Worm (Caenorhabditis elegans) whole organism, L4 larva: ENCODE results near the gene ZK622.5.

ENCODE experiments used
- aly-2 ChIP-seq: sonication (generic microtip); optimal IDR thresholded peaks from 2 replicates; lab custom pipeline; 2018; ENCODE audit warnings: missing biosample characterization, missing genetic modification characterization
- ama-1 ChIP-seq: fragments of 150-350 bp; optimal IDR thresholded peaks from 2 replicates; lab custom pipeline; 2014; ENCODE audit warnings: inconsistent platforms, mixed read lengths
- arid-1 ChIP-seq: fragments of 200-800 bp; sonication (Bioruptor generic); conservative IDR thresholded peaks from 2 replicates; pipeline ENCODE4 v1.3.6; 2022; ENCODE audit warnings: missing genetic modification reagents, missing genetic modification characterization, missing compliant biosample characterization
- dpl-1 ChIP-seq: fragments of 150-350 bp; optimal IDR thresholded peaks from 2 replicates; lab custom pipeline; 2014; ENCODE audit warnings: missing biosample characterization, missing genetic modification reagents, missing genetic modification characterization
- dve-1 ChIP-seq: sonication (generic microtip); optimal IDR thresholded peaks from 2 replicates; lab custom pipeline; 2017; ENCODE audit warnings: antibody characterized with exemption, mild to moderate bottlenecking, missing genetic modification characterization, missing compliant biosample characterization; ENCODE audit not compliant: insufficient read depth
- lin-13 ChIP-seq: fragments of 150-350 bp; optimal IDR thresholded peaks from 2 replicates; lab custom pipeline; 2014; ENCODE audit warnings: missing biosample characterization, missing genetic modification reagents, missing genetic modification characterization
- nhr-11 ChIP-seq: fragments of 150-350 bp; optimal IDR thresholded peaks from 2 replicates; lab custom pipeline; 2014; ENCODE audit warnings: missing biosample characterization, missing genetic modification characterization
- nhr-25 ChIP-seq: sonication (generic microtip); optimal IDR thresholded peaks from 2 replicates; lab custom pipeline; 2017; ENCODE audit warnings: missing genetic modification characterization, mild to moderate bottlenecking, missing compliant biosample characterization, antibody characterized with exemption, moderate library complexity, borderline replicate concordance; ENCODE audit not compliant: insufficient read depth
- nhr-76 ChIP-seq: fragments of 150-350 bp; optimal IDR thresholded peaks from 2 replicates; lab custom pipeline; 2014; ENCODE audit warnings: missing biosample characterization, missing genetic modification characterization
- pqm-1 ChIP-seq: sonication (generic microtip); optimal IDR thresholded peaks from 2 replicates; lab custom pipeline; 2017; ENCODE audit warnings: missing biosample characterization, missing genetic modification characterization
- snpc-1.2 ChIP-seq: fragments of 200-800 bp; sonication (Bioruptor generic); IDR thresholded peaks from 2 replicates; pipeline ENCODE4 v1.3.6; 2022; ENCODE audit warnings: missing genetic modification reagents, missing genetic modification characterization, missing compliant biosample characterization
- snpc-4 ChIP-seq: fragments of 150-350 bp; optimal IDR thresholded peaks from 2 replicates; lab custom pipeline; 2014; ENCODE audit warnings: missing biosample characterization, missing genetic modification characterization
- unc-62 ChIP-seq, 3 experiments: fragments of 150-350 bp in 1 of 3; sonication (generic microtip); optimal IDR thresholded peaks in 2 of 3; peaks in 1 of 3; 1 replicate in 1 of 3; 2 replicates in 2 of 3; lab custom pipeline; 2014 to 2017; ENCODE audit warnings: missing biosample characterization in 3 of 3, missing genetic modification characterization in 3 of 3, missing genetic modification reagents in 3 of 3, missing genotype in 1 of 3
- zag-1 ChIP-seq: fragments of 150-350 bp; optimal IDR thresholded peaks from 2 replicates; lab custom pipeline; 2014; ENCODE audit warnings: missing biosample characterization, missing genetic modification characterization

DNA sequence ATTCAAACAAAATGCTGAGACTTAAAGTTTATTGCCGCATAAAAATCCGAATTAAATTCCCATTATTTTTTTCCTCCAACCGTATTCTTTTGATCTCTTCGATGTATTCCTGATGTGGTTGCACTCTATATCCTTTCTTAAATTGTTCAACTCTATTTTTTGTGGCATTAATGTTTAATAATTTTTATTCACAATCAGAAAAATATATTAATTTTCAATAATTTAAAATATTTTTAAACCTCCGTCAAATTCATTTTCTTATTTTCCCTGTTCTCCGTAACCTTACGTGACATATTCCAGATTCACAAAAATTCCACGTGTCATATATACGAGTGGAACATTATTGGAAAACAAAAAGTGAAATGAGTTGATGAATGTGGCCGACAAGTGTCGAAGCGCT, 22.5 kb downstream of the ZK622.5 start, which contains the start of gene gcy-12:
- TF ChIP-seq unc-62 (GFP tag; optimal IDR thresholded peaks at IDR 0.05 in 1 of 2; lab: Kevin White, UChicago), result no peak
- no peak for TF ChIP-seq unc-62 (tag; optimal IDR thresholded peaks at IDR 0.05; lab: Kevin White, UChicago)
- no peak for TF ChIP-seq pqm-1 (tag; lab: Kevin White, UChicago)
- TF ChIP-seq arid-1, result no peak
- TF ChIP-seq nhr-11, result no peak
- no peak for TF ChIP-seq ama-1 (lab: Kevin White, UChicago)
- TF ChIP-seq lin-13 (GFP tag; lab: Kevin White, UChicago), result no peak
- no peak for TF ChIP-seq nhr-76 (tag; lab: Kevin White, UChicago)
- TF ChIP-seq dpl-1 (GFP tag; lab: Kevin White, UChicago), result no peak
- TF ChIP-seq dve-1, result no peak
- no peak for TF ChIP-seq nhr-25 (tag; lab: Kevin White, UChicago)
- TF ChIP-seq snpc-4, result no peak
- no peak for TF ChIP-seq snpc-1.2 (GFP tag; lab: Robert Waterston, UW)
- no peak for TF ChIP-seq aly-2
- TF ChIP-seq zag-1 (tag; lab: Kevin White, UChicago), result no peak
